Fruit fly (Drosophila melanogaster) whole organism: ENCODE data around the gene CG32713.

ENCODE experiments used
- CG8478 ChIP-seq: fragments of >200 bp; optimal IDR thresholded peaks from 2 replicates; lab custom pipeline; 2018; ENCODE audit warnings: inconsistent platforms
- Dll ChIP-seq: fragments of >200 bp; optimal IDR thresholded peaks from 2 replicates; lab custom pipeline; 2017
- EcR ChIP-seq, 2 experiments: fragments of >200 bp; optimal IDR thresholded peaks; 2 replicates each; lab custom pipeline; 2017; ENCODE audit warnings: missing biosample characterization in 2 of 2, missing genetic modification characterization in 2 of 2, missing genetic modification reagents in 2 of 2
- pan ChIP-seq: fragments of >200 bp; optimal IDR thresholded peaks from 2 replicates; lab custom pipeline; 2017
- psq ChIP-seq: fragments of >200 bp; optimal IDR thresholded peaks from 2 replicates; lab custom pipeline; 2017

dm6 chrX:8490976-8491345 lies 33.5 kb upstream of the CG32713 start:
- TF ChIP-seq psq (lab: Kevin White, UChicago) (no peak), EcR (GFP tag; optimal IDR thresholded peaks at IDR 0.05; lab: Kevin White, UChicago) (no peak), Dll (lab: Kevin White, UChicago) (no peak), CG8478 (no peak), pan (lab: Kevin White, UChicago) (no peak)
